Fruit fly (Drosophila melanogaster) whole organism, embryonic: ENCODE measurements around the gene GluProRS.

Experiments
- ATbp ChIP-seq: fragments of 200-800 bp; sonication (Bioruptor generic); optimal IDR thresholded peaks from 2 replicates; lab custom pipeline; 2017; ENCODE audit warnings: missing biosample characterization, mild to moderate bottlenecking, missing genetic modification characterization, missing genetic modification reagents
- Abd-B ChIP-seq: fragments of 200-800 bp; sonication (Bioruptor generic); optimal IDR thresholded peaks from 2 replicates; lab custom pipeline; 2018; ENCODE audit warnings: missing biosample characterization, mild to moderate bottlenecking, missing genetic modification characterization, moderate library complexity
- Atf3 ChIP-seq: fragments of 200-800 bp; sonication (Bioruptor generic); optimal IDR thresholded peaks from 3 replicates; lab custom pipeline; 2016; ENCODE audit warnings: missing biosample characterization, missing genetic modification characterization
- Awh ChIP-seq: fragments of 200-800 bp; sonication (Bioruptor generic); IDR thresholded peaks from 2 replicates; pipeline ENCODE4, ENCODE4 v1.3.6; 2022; ENCODE audit warnings: missing biosample characterization, missing genetic modification characterization
- CG10147 ChIP-seq: fragments of 200-800 bp; sonication (Bioruptor generic); optimal IDR thresholded peaks from 2 replicates; lab custom pipeline; 2019; ENCODE audit warnings: missing biosample characterization, mild to moderate bottlenecking, missing genetic modification characterization, moderate library complexity
- CG10321 ChIP-seq: fragments of 200-800 bp; sonication (Bioruptor generic); IDR thresholded peaks from 2 replicates; pipeline ENCODE4 v1.3.6; 2022; ENCODE audit warnings: missing biosample characterization, missing genetic modification characterization
- CG11093 ChIP-seq: fragments of 200-800 bp; sonication (Bioruptor generic); IDR thresholded peaks from 3 replicates; pipeline ENCODE4 v1.3.6; 2022; ENCODE audit warnings: missing biosample characterization, missing genetic modification characterization
- CG12155 ChIP-seq: fragments of 200-800 bp; sonication (Bioruptor generic); optimal IDR thresholded peaks from 3 replicates; lab custom pipeline; 2016; ENCODE audit warnings: missing biosample characterization, missing genetic modification characterization
- CG12299 ChIP-seq: fragments of 200-800 bp; sonication (Bioruptor generic); optimal IDR thresholded peaks from 2 replicates; lab custom pipeline; 2018; ENCODE audit warnings: missing biosample characterization, mild to moderate bottlenecking, missing genetic modification characterization
- CG13296 ChIP-seq: fragments of 200-800 bp; sonication (Bioruptor generic); optimal IDR thresholded peaks from 3 replicates; lab custom pipeline; 2018; ENCODE audit warnings: missing biosample characterization, mild to moderate bottlenecking, missing genetic modification characterization
- CG14667 ChIP-seq: fragments of 200-800 bp; sonication (Bioruptor generic); IDR thresholded peaks from 2 replicates; pipeline ENCODE4 v1.3.6; 2022; ENCODE audit warnings: missing biosample characterization, missing genetic modification characterization
- CG15269 ChIP-seq: fragments of 200-800 bp; sonication (Bioruptor generic); optimal IDR thresholded peaks from 2 replicates; lab custom pipeline; 2018; ENCODE audit warnings: missing biosample characterization, mild to moderate bottlenecking, missing genetic modification characterization, moderate library complexity
- CG17328 ChIP-seq: fragments of 200-800 bp; sonication (Bioruptor generic); IDR thresholded peaks from 2 replicates; pipeline ENCODE4 v1.3.6; 2022; ENCODE audit warnings: missing biosample characterization, missing genetic modification characterization
- CG17361 ChIP-seq: fragments of 200-800 bp; sonication (Bioruptor generic); IDR thresholded peaks from 3 replicates; pipeline ENCODE4 v1.3.6; 2022; ENCODE audit warnings: missing biosample characterization, missing genetic modification characterization
- CG31441 ChIP-seq: fragments of 200-800 bp; sonication (Bioruptor generic); IDR thresholded peaks from 2 replicates; pipeline ENCODE4 v1.3.6; 2022; ENCODE audit warnings: missing biosample characterization, missing genetic modification characterization
- CG34422 ChIP-seq: fragments of 200-800 bp; sonication (Bioruptor generic); IDR thresholded peaks from 3 replicates; pipeline ENCODE4 v1.3.6; 2022; ENCODE audit warnings: missing biosample characterization, missing genetic modification characterization
- CG4282 ChIP-seq: fragments of 200-800 bp; sonication (Bioruptor generic); optimal IDR thresholded peaks from 2 replicates; lab custom pipeline; 2016; ENCODE audit warnings: missing biosample characterization, missing genetic modification characterization
- CG4617 ChIP-seq: fragments of 200-800 bp; sonication (Bioruptor generic); optimal IDR thresholded peaks from 3 replicates; lab custom pipeline; 2016; ENCODE audit warnings: missing biosample characterization, missing genetic modification characterization, borderline replicate concordance
- CG7556 ChIP-seq: fragments of 200-800 bp; sonication (Bioruptor generic); optimal IDR thresholded peaks from 2 replicates; lab custom pipeline; 2017; ENCODE audit warnings: missing biosample characterization, mild to moderate bottlenecking, missing genetic modification characterization
- CG7963 ChIP-seq: fragments of 200-800 bp; sonication (Bioruptor generic); IDR thresholded peaks from 3 replicates; pipeline ENCODE4 v1.3.6; 2022; ENCODE audit warnings: missing biosample characterization, missing genetic modification characterization; ENCODE audit not compliant: partially characterized antibody
- CG9727 ChIP-seq: fragments of 200-800 bp; sonication (Bioruptor generic); optimal IDR thresholded peaks from 3 replicates; lab custom pipeline; 2017; ENCODE audit warnings: missing biosample characterization, mild to moderate bottlenecking, missing genetic modification characterization
- CHES-1-like ChIP-seq: fragments of 200-800 bp; sonication (Bioruptor generic); optimal IDR thresholded peaks from 2 replicates; lab custom pipeline; 2016; ENCODE audit warnings: missing biosample characterization, missing genetic modification characterization
- Camta ChIP-seq: fragments of 200-800 bp; sonication (Bioruptor generic); optimal IDR thresholded peaks from 2 replicates; lab custom pipeline; 2016; ENCODE audit warnings: missing biosample characterization, missing genetic modification characterization
- Doc2 ChIP-seq: fragments of 200-800 bp; sonication (Bioruptor generic); IDR thresholded peaks from 2 replicates; pipeline ENCODE4 v1.3.6; 2022; ENCODE audit warnings: missing biosample characterization, missing genetic modification characterization
- E2f2 ChIP-seq: fragments of 200-800 bp; sonication (Bioruptor generic); IDR thresholded peaks from 2 replicates; pipeline ENCODE4 v1.3.6; 2022; ENCODE audit warnings: missing biosample characterization, missing genetic modification characterization
- Hsf ChIP-seq: fragments of 200-800 bp; sonication (Bioruptor generic); optimal IDR thresholded peaks from 3 replicates; lab custom pipeline; 2016; ENCODE audit warnings: missing biosample characterization, missing genetic modification characterization
- Lpt ChIP-seq: fragments of >200 bp; optimal IDR thresholded peaks from 2 replicates; lab custom pipeline; 2018; ENCODE audit warnings: missing biosample characterization, missing genetic modification characterization
- Mad ChIP-seq: fragments of 200-800 bp; sonication (Bioruptor generic); optimal IDR thresholded peaks from 2 replicates; lab custom pipeline; 2016; ENCODE audit warnings: missing biosample characterization, missing genetic modification characterization
- Med ChIP-seq: fragments of 200-800 bp; sonication (Bioruptor generic); peaks from one replicate; lab custom pipeline; 2016; ENCODE audit warnings: missing biosample characterization, missing genetic modification characterization, mild to moderate bottlenecking, inconsistent platforms, moderate library complexity
- Optix ChIP-seq: fragments of 200-800 bp; sonication (Bioruptor generic); IDR thresholded peaks from 3 replicates; pipeline ENCODE4 v1.3.6; 2022; ENCODE audit warnings: missing biosample characterization, missing genetic modification characterization
- Xbp1 ChIP-seq: fragments of 200-800 bp; sonication (Bioruptor generic); optimal IDR thresholded peaks from 3 replicates; lab custom pipeline; 2016; ENCODE audit warnings: missing biosample characterization, mild to moderate bottlenecking, missing genetic modification characterization
- Xrp1 ChIP-seq: fragments of 200-800 bp; sonication (Bioruptor generic); IDR thresholded peaks from 2 replicates; pipeline ENCODE4 v1.3.6; 2022; ENCODE audit warnings: missing biosample characterization, missing genetic modification characterization
- al ChIP-seq: fragments of 200-800 bp; sonication (Bioruptor generic); IDR thresholded peaks from 2 replicates; pipeline ENCODE4 v1.3.6; 2022; ENCODE audit warnings: missing biosample characterization, missing genetic modification characterization
- ci ChIP-seq: fragments of 200-800 bp; sonication (Bioruptor generic); IDR thresholded peaks from 3 replicates; pipeline ENCODE4 v1.3.6; 2022; ENCODE audit warnings: missing biosample characterization, missing genetic modification characterization
- dmrt11E ChIP-seq: fragments of 200-800 bp; sonication (Bioruptor generic); optimal IDR thresholded peaks from 3 replicates; lab custom pipeline; 2018; ENCODE audit warnings: missing biosample characterization, mild to moderate bottlenecking, missing genetic modification characterization, moderate library complexity
- dmrt99B ChIP-seq: fragments of 200-800 bp; sonication (Bioruptor generic); optimal IDR thresholded peaks from 2 replicates; lab custom pipeline; 2018; ENCODE audit warnings: missing biosample characterization, mild to moderate bottlenecking, missing genetic modification characterization, moderate library complexity
- emc ChIP-seq: fragments of 200-800 bp; sonication (Bioruptor generic); optimal IDR thresholded peaks from 2 replicates; lab custom pipeline; 2016; ENCODE audit warnings: missing biosample characterization, missing genetic modification characterization
- fd64A ChIP-seq: fragments of 200-800 bp; sonication (Bioruptor generic); optimal IDR thresholded peaks from 3 replicates; lab custom pipeline; 2018; ENCODE audit warnings: missing biosample characterization, mild to moderate bottlenecking, missing genetic modification characterization
- h ChIP-seq: fragments of >200 bp; optimal IDR thresholded peaks from 2 replicates; lab custom pipeline; 2017
- hb ChIP-seq: fragments of 200-800 bp; sonication (Bioruptor generic); IDR thresholded peaks from 3 replicates; pipeline ENCODE4 v1.3.6; 2022; ENCODE audit warnings: missing biosample characterization, missing genetic modification characterization; ENCODE audit not compliant: partially characterized antibody
- hkb ChIP-seq, 2 experiments: fragments of 200-800 bp in 1 of 2; fragments of >200 bp in 1 of 2; sonication (Bioruptor generic) in 1 of 2; IDR thresholded peaks in 1 of 2; optimal IDR thresholded peaks in 1 of 2; 2 replicates each; pipeline versions ENCODE4 v1.3.6 to Lab custom; 2017 to 2022; ENCODE audit warnings: missing biosample characterization in 1 of 2, missing genetic modification characterization in 1 of 2
- mam ChIP-seq: fragments of 200-800 bp; sonication (Bioruptor generic); optimal IDR thresholded peaks from 3 replicates; lab custom pipeline; 2016; ENCODE audit warnings: missing biosample characterization, missing genetic modification characterization
- nerfin-2 ChIP-seq: fragments of 200-800 bp; sonication (Bioruptor generic); IDR thresholded peaks from 2 replicates; pipeline ENCODE4 v1.3.6; 2022; ENCODE audit warnings: missing biosample characterization, missing genetic modification characterization; ENCODE audit not compliant: partially characterized antibody
- prd ChIP-seq, 3 experiments: fragments of >200 bp in 2 of 3; fragments of 200-800 bp in 1 of 3; sonication (Bioruptor generic) in 1 of 3; optimal IDR thresholded peaks in 2 of 3; IDR thresholded peaks in 1 of 3; 2 replicates in 2 of 3; 3 replicates in 1 of 3; pipeline versions ENCODE4 v1.3.6 to Lab custom; 2017 to 2022; ENCODE audit warnings: missing biosample characterization in 1 of 3, missing genetic modification characterization in 1 of 3
- rib ChIP-seq: fragments of 200-800 bp; sonication (Bioruptor generic); IDR thresholded peaks from 2 replicates; pipeline ENCODE4 v1.3.6; 2022; ENCODE audit warnings: missing biosample characterization, missing genetic modification characterization
- sisA ChIP-seq: fragments of 200-800 bp; sonication (Bioruptor generic); IDR thresholded peaks from 2 replicates; pipeline ENCODE4 v1.3.6; 2022; ENCODE audit warnings: missing biosample characterization, missing genetic modification characterization
- slou ChIP-seq: fragments of 200-800 bp; sonication (Bioruptor generic); optimal IDR thresholded peaks from 3 replicates; lab custom pipeline; 2016; ENCODE audit warnings: missing biosample characterization, missing genetic modification characterization
- tgo ChIP-seq: fragments of 200-800 bp; sonication (Bioruptor generic); IDR thresholded peaks from 3 replicates; pipeline ENCODE4 v1.3.6; 2022; ENCODE audit warnings: missing biosample characterization, missing genetic modification characterization

GluProRS gene

dm6 chr3R:23941643-23942424 lies 16.4 kb downstream of the GluProRS start (continued):
- TF ChIP-seq Doc2 (GFP tag; lab: Robert Waterston, UW) (no peak), Xrp1 (peak; percentile 50; the same call in 1 of the 2 replicates), CG34422 (peak; percentile 27; the same call in 1 of the 3 replicates), Camta (GFP tag; lab: Kevin White, UChicago) (no peak), fd64A (GFP tag; lab: Kevin White, UChicago) (no peak), h (lab: Kevin White, UChicago) (no peak), slou (GFP tag; lab: Kevin White, UChicago) (no peak), CG14667 (no peak), dmrt99B (tag; lab: Kevin White, UChicago) (peak; percentile 61), CG4282 (GFP tag; lab: Kevin White, UChicago) (no peak), CG13296 (no peak), hb (GFP tag; lab: Robert Waterston, UW) (no peak), Atf3 (GFP tag; lab: Kevin White, UChicago) (no peak), CG7963 (GFP tag; lab: Robert Waterston, UW) (no peak), Awh (GFP tag; lab: Robert Waterston, UW) (no peak; the same call in 1 of the 2 replicates), Hsf (peak; percentile 32), ATbp (GFP tag; lab: Kevin White, UChicago) (peak; percentile 1), CG10321 (GFP tag; lab: Robert Waterston, UW) (0 out of 2 replicates have a peak, but pooled peaks have one; percentile 28), Mad (GFP tag; lab: Kevin White, UChicago) (peak; percentile 7), hkb (optimal IDR thresholded peaks at IDR 0.05; lab: Kevin White, UChicago) (no peak), hkb (GFP tag; IDR thresholded peaks at IDR 0.05; lab: Robert Waterston, UW) (peak; percentile 40; the same call in 1 of the 2 replicates), emc (GFP tag; lab: Kevin White, UChicago) (no peak), sisA (GFP tag; lab: Robert Waterston, UW) (no peak), CG17328 (GFP tag; lab: Robert Waterston, UW) (peak; percentile 46; the same call in 1 of the 2 replicates), nerfin-2 (no peak), E2f2 (GFP tag; lab: Robert Waterston, UW) (peak; percentile 18; the same call in 1 of the 2 replicates), CG7556 (GFP tag; lab: Kevin White, UChicago) (peak; percentile 23), Lpt (GFP tag; lab: Kevin White, UChicago) (no peak), Abd-B (GFP tag; lab: Kevin White, UChicago) (no peak), prd (optimal IDR thresholded peaks at IDR 0.05; lab: Kevin White, UChicago) (no peak), prd (GFP tag; IDR thresholded peaks at IDR 0.05; lab: Robert Waterston, UW) (peak; percentile 75), CG31441 (0 out of 2 replicates have a peak, but pooled peaks have one; percentile 23), CG17361 (GFP tag; lab: Robert Waterston, UW) (0 out of 3 replicates have a peak, but pooled peaks have one; percentile 34), rib (GFP tag; lab: Robert Waterston, UW) (peak; percentile 54; the same call in 1 of the 2 replicates), tgo (GFP tag; lab: Robert Waterston, UW) (peak; percentile 49; the same call in 2 of the 3 replicates), Xbp1 (GFP tag; lab: Kevin White, UChicago) (peak; percentile 43), Med (peak; percentile 85), CHES-1-like (GFP tag; lab: Kevin White, UChicago) (peak; percentile 44), CG9727 (GFP tag; lab: Kevin White, UChicago) (peak; percentile 33), CG4617 (no peak), ci (peak; percentile 69; the same call in 2 of the 3 replicates), CG10147 (GFP tag; lab: Kevin White, UChicago) (no peak), al (GFP tag; lab: Robert Waterston, UW) (0 out of 2 replicates have a peak, but pooled peaks have one; percentile 28), CG12299 (tag; lab: Kevin White, UChicago) (no peak), CG11093 (no peak), mam (GFP tag; lab: Kevin White, UChicago) (peak; percentile 48), CG12155 (GFP tag; lab: Kevin White, UChicago) (peak; percentile 9), Optix (GFP tag; lab: Robert Waterston, UW) (0 out of 3 replicates have a peak, but pooled peaks have one; percentile 34), dmrt11E (tag; lab: Kevin White, UChicago) (no peak), CG15269 (tag; lab: Kevin White, UChicago) (peak; percentile 19)
